Fruit fly (Drosophila melanogaster): Measurements from ENCODE around the gene Mi-2.
A peak's percentile ranks its signal among the peaks of the same experiment; 100 is the strongest.

- TF ChIP-seq dmrt93B (GFP tag; optimal IDR thresholded peaks at IDR 0.05) (no peak), Abd-B (GFP tag; optimal IDR thresholded peaks at IDR 0.05) (no peak), br (GFP tag; optimal IDR thresholded peaks at IDR 0.05) (peak; percentile 18), Rel (GFP tag; optimal IDR thresholded peaks at IDR 0.05) (no peak), Rel (tag; optimal IDR thresholded peaks at IDR 0.05) (no peak)
Observed at dm6 chr3L:19905427-19905826, 4.6 kb downstream of the Mi-2 start.

Data from whole organism, wandering third instar larva.